Fruit fly (Drosophila melanogaster): ENCODE data around the gene Edem1.

Gene Edem1

DNA sequence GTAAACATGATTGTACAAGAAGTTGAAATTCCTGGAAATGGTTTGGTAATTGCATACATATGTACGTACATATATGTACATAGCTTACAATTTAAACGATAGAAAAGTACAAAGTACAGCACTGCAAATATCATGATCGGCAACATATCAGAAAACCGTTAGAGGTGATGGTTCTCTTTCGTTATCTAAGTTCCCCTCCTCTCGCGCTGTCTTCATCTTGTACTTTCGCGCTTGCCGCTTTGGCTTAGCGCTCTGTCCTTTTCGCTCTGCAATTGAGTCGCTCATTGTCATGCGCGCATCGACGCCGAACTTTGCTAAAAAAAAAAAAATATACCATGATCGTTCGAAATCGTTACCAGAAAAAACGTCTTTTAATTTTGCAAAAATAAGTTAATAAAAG is 4.7 kb downstream of the Edem1 start:
- no peak for TF ChIP-seq CG6654 (GFP tag; optimal IDR thresholded peaks at IDR 0.05)
- no peak for TF ChIP-seq CG12071 (GFP tag; optimal IDR thresholded peaks at IDR 0.05)

DNA sequence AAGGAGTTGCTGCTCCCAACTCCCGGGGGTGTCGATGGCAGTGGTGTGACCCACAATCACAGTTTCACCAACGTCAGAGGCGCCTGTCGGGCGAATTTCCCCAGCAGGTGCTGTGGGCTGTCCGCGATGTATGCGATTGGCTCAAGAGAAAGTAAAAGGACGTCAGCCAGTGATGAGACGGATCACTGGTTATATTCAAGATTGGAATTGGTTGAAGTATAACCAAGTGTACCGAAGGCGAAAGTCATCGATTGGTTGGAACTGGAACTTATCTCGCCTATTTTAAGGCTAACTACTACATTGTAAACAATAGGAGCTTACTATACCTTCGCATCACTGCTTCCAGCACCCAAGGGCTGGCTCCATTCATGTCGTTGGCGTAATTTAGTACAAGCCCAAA is 5.5 kb downstream of the Edem1 start, which contains the start of gene CG32801:
CG32801 (minus strand) TSS at position 101 of the 400 bp plus-strand sequence.
- TF ChIP-seq CG10274 (GFP tag; optimal IDR thresholded peaks at IDR 0.05) = no peak
- TF ChIP-seq CG9797 (GFP tag; optimal IDR thresholded peaks at IDR 0.05) = no peak

DNA sequence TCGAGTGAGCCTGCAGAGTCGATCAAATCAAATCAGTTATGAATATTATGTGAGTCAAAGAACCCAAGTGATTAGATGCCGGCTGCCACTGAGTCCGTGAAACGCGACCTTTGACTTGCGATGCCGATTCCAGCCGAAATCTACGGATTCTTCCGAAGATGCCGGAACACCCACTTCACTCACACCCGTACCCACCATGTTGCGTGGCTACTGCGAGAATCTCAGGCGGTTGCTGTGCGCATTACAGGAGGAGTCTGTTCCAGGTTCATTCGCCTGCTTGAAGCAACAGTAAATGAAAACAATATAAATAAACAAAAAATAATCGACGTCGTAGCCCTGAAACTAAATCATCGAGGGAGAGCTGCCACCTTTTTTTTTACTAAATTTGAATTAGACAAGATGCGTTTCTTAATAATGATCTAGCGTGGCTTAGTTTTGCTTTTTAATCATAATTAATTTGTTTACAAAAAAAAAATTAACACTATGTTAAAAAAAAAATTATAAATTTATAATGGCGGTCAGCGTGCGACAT is 7.0 kb downstream of the Edem1 start, which contains the start of gene Ldaf1:
Ldaf1 (minus strand) TSS at position 307 of the 532 bp plus-strand sequence.
- TF ChIP-seq sr (GFP tag; IDR thresholded peaks at IDR 0.05) = no peak
- TF ChIP-seq HmgZ (tag; optimal IDR thresholded peaks at IDR 0.05) = peak; percentile 24
- TF ChIP-seq tio (GFP tag; optimal IDR thresholded peaks at IDR 0.05) = no peak
- no peak for TF ChIP-seq btn (GFP tag; optimal IDR thresholded peaks at IDR 0.05)
- TF ChIP-seq CG12104 (GFP tag; optimal IDR thresholded peaks at IDR 0.05) = no peak
- TF ChIP-seq unpg (GFP tag; optimal IDR thresholded peaks at IDR 0.05) = no peak
- TF ChIP-seq gt (GFP tag; IDR thresholded peaks at IDR 0.05) = no peak
- no peak for TF ChIP-seq HLH54F (GFP tag; optimal IDR thresholded peaks at IDR 0.05)
- TF ChIP-seq CG6175 (GFP tag; IDR thresholded peaks at IDR 0.05) = no peak
- no peak for TF ChIP-seq ro (GFP tag; IDR thresholded peaks at IDR 0.05)
- no peak for TF ChIP-seq Fer2 (tag; optimal IDR thresholded peaks at IDR 0.05)
- peak; percentile 26; the same call in 1 of the 3 replicates for TF ChIP-seq zfh1 (GFP tag; IDR thresholded peaks at IDR 0.05)
- no peak for TF ChIP-seq CG12391 (tag; optimal IDR thresholded peaks at IDR 0.05)
- peak; percentile 22 for TF ChIP-seq CG14710 (tag; optimal IDR thresholded peaks at IDR 0.05)
- TF ChIP-seq Ets65A (GFP tag) = no peak
- TF ChIP-seq odd (GFP tag; optimal IDR thresholded peaks at IDR 0.05) = no peak
- no peak for TF ChIP-seq bbx (GFP tag; IDR thresholded peaks at IDR 0.05; ENCODE audit: partially characterized antibody)
- no peak for TF ChIP-seq CG8290 (GFP tag; optimal IDR thresholded peaks at IDR 0.05)
- peak in 1 of 2 experiments; percentile 5 for TF ChIP-seq CG8290 (tag; optimal IDR thresholded peaks at IDR 0.05)
- no peak for TF ChIP-seq CG14860 (GFP tag; IDR thresholded peaks at IDR 0.05; ENCODE audit: partially characterized antibody)
- no peak for TF ChIP-seq CG2116 (GFP tag; optimal IDR thresholded peaks at IDR 0.05)
- TF ChIP-seq nom (GFP tag; optimal IDR thresholded peaks at IDR 0.05) = no peak
- no peak for TF ChIP-seq CG17612 (GFP tag; IDR thresholded peaks at IDR 0.05)
- no peak for TF ChIP-seq CG4328 (GFP tag; optimal IDR thresholded peaks at IDR 0.05)
- TF ChIP-seq CG2129 (GFP tag; IDR thresholded peaks at IDR 0.05; ENCODE audit: partially characterized antibody) = no peak
- peak; percentile 36 for TF ChIP-seq scrt (GFP tag; optimal IDR thresholded peaks at IDR 0.05)
- TF ChIP-seq amos (GFP tag; IDR thresholded peaks at IDR 0.05; ENCODE audit: partially characterized antibody) = no peak
- TF ChIP-seq ham (GFP tag; IDR thresholded peaks at IDR 0.05) = no peak
- TF ChIP-seq CG1024 (GFP tag; IDR thresholded peaks at IDR 0.05) = no peak
- TF ChIP-seq row (GFP tag; IDR thresholded peaks at IDR 0.05) = peak; percentile 44; the same call in 1 of the 3 replicates
- no peak for TF ChIP-seq croc (GFP tag; conservative IDR thresholded peaks at IDR 0.05)
- no peak for TF ChIP-seq sug (tag; optimal IDR thresholded peaks at IDR 0.05)
- TF ChIP-seq CG6272 (GFP tag; IDR thresholded peaks at IDR 0.05) = no peak
- TF ChIP-seq CG32767 (GFP tag; IDR thresholded peaks at IDR 0.05) = no peak
- no peak for TF ChIP-seq CG8765 (GFP tag; IDR thresholded peaks at IDR 0.05)
- no peak for TF ChIP-seq Sox100B (GFP tag; optimal IDR thresholded peaks at IDR 0.05)
- TF ChIP-seq CG4854 (GFP tag; optimal IDR thresholded peaks at IDR 0.05) = no peak
- TF ChIP-seq HLH3B (GFP tag; IDR thresholded peaks at IDR 0.05) = no peak
- TF ChIP-seq B-H2 (GFP tag; optimal IDR thresholded peaks at IDR 0.05) = peak; percentile 19
- TF ChIP-seq CG10979 (tag; optimal IDR thresholded peaks at IDR 0.05) = no peak
- no peak for TF ChIP-seq hb (GFP tag; IDR thresholded peaks at IDR 0.05; ENCODE audit: partially characterized antibody)
- peak; percentile 21 for TF ChIP-seq CG1603 (tag; optimal IDR thresholded peaks at IDR 0.05)
- TF ChIP-seq crp (GFP tag; optimal IDR thresholded peaks at IDR 0.05) = no peak
